Worm (Caenorhabditis elegans): Measurements from ENCODE around the gene Y66H1A.5.

ce11 chrIV:460614-461079 is 31.7 kb upstream of the Y66H1A.5 start, which contains the start of gene M04G7.2:
- TF ChIP-seq ama-1 (optimal IDR thresholded peaks at IDR 0.05) (no peak), ets-7 (tag; optimal IDR thresholded peaks at IDR 0.05) (no peak), sea-1 (GFP tag; conservative IDR thresholded peaks at IDR 0.05) (no peak), flt-1 (GFP tag; IDR thresholded peaks at IDR 0.05) (no peak), hmg-4 (GFP tag; optimal IDR thresholded peaks at IDR 0.05) (no peak), pes-1 (GFP tag; IDR thresholded peaks at IDR 0.05) (no peak), hmbx-1 (tag; optimal IDR thresholded peaks at IDR 0.05) (no peak), tbx-37 (GFP tag; conservative IDR thresholded peaks at IDR 0.05) (no peak), B0310.2 (tag; optimal IDR thresholded peaks at IDR 0.05) (no peak)
